Worm (Caenorhabditis elegans) whole organism, late embryonic: Measurements from ENCODE around the gene klp-6.

Source experiments
- C08G9.2 ChIP-seq: sonication (generic microtip); optimal IDR thresholded peaks from 2 replicates; lab custom pipeline; 2016; ENCODE audit warnings: mild to moderate bottlenecking, missing genetic modification characterization, moderate library complexity, missing compliant biosample characterization
- C38D4.7 ChIP-seq: fragments of 200-800 bp; sonication (Bioruptor generic); optimal IDR thresholded peaks from 2 replicates; lab custom pipeline; 2018; ENCODE audit warnings: mild to moderate bottlenecking, missing genetic modification characterization, moderate library complexity, missing compliant biosample characterization
- F13H6.1 ChIP-seq: sonication (generic microtip); optimal IDR thresholded peaks from 2 replicates; lab custom pipeline; 2016; ENCODE audit warnings: missing genetic modification characterization, missing compliant biosample characterization
- K02D7.2 ChIP-seq: sonication (generic microtip); optimal IDR thresholded peaks from 2 replicates; lab custom pipeline; 2017; ENCODE audit warnings: mild to moderate bottlenecking, missing genetic modification characterization, missing compliant biosample characterization
- K09A11.1 ChIP-seq: sonication (generic microtip); optimal IDR thresholded peaks from 2 replicates; lab custom pipeline; 2017; ENCODE audit warnings: antibody characterized with exemption, mild to moderate bottlenecking, missing genetic modification characterization, missing compliant biosample characterization; ENCODE audit not compliant: insufficient read depth
- T23F11.4 ChIP-seq: fragments of 200-800 bp; sonication (Bioruptor generic); optimal IDR thresholded peaks from 2 replicates; lab custom pipeline; 2018; ENCODE audit warnings: mild to moderate bottlenecking, missing genetic modification characterization, missing compliant biosample characterization
- Y22D7AL.16 ChIP-seq: sonication (generic microtip); optimal IDR thresholded peaks from 2 replicates; lab custom pipeline; 2016; ENCODE audit warnings: missing genetic modification characterization, missing compliant biosample characterization
- ahr-1 ChIP-seq: sonication (generic microtip); optimal IDR thresholded peaks from 2 replicates; lab custom pipeline; 2016; ENCODE audit warnings: missing genetic modification characterization, missing compliant biosample characterization
- ama-1 ChIP-seq: fragments of 150-350 bp; optimal IDR thresholded peaks from 2 replicates; lab custom pipeline; 2014
- ceh-14 ChIP-seq: sonication (generic microtip); optimal IDR thresholded peaks from 2 replicates; lab custom pipeline; 2016; ENCODE audit warnings: missing genotype, missing genetic modification characterization, missing compliant biosample characterization
- ceh-19 ChIP-seq: fragments of 200-800 bp; sonication (Bioruptor generic); optimal IDR thresholded peaks from 2 replicates; lab custom pipeline; 2018; ENCODE audit warnings: mild to moderate bottlenecking, missing genetic modification characterization, missing compliant biosample characterization
- ceh-2 ChIP-seq: sonication (generic microtip); optimal IDR thresholded peaks from 2 replicates; lab custom pipeline; 2016; ENCODE audit warnings: missing genotype, missing genetic modification characterization, missing compliant biosample characterization
- ceh-30 ChIP-seq: fragments of 150-350 bp; optimal IDR thresholded peaks from 2 replicates; lab custom pipeline; 2014; ENCODE audit warnings: missing biosample characterization, missing genetic modification characterization
- ceh-34 ChIP-seq: sonication (generic microtip); optimal IDR thresholded peaks from 2 replicates; lab custom pipeline; 2016; ENCODE audit warnings: mild to moderate bottlenecking, missing genetic modification characterization, missing compliant biosample characterization
- ceh-45 ChIP-seq: fragments of 200-800 bp; sonication (Bioruptor generic); IDR thresholded peaks from 2 replicates; pipeline ENCODE4 v1.3.6; 2022; ENCODE audit warnings: missing genetic modification reagents, missing genetic modification characterization, missing compliant biosample characterization
- ceh-48 ChIP-seq: sonication (generic microtip); optimal IDR thresholded peaks from 2 replicates; lab custom pipeline; 2016; ENCODE audit warnings: missing genetic modification characterization, inconsistent platforms, missing compliant biosample characterization
- ceh-9 ChIP-seq: sonication (generic microtip); optimal IDR thresholded peaks from 2 replicates; lab custom pipeline; 2016; ENCODE audit warnings: mild to moderate bottlenecking, missing genetic modification characterization, inconsistent platforms, missing compliant biosample characterization
- che-1 ChIP-seq: sonication (generic microtip); optimal IDR thresholded peaks from 2 replicates; lab custom pipeline; 2016; ENCODE audit warnings: mild to moderate bottlenecking, missing genetic modification characterization, missing compliant biosample characterization
- dmd-4 ChIP-seq: sonication (generic microtip); optimal IDR thresholded peaks from 2 replicates; lab custom pipeline; 2016; ENCODE audit warnings: borderline replicate concordance, missing genetic modification characterization, missing compliant biosample characterization
- elt-2 ChIP-seq: sonication (generic microtip); optimal IDR thresholded peaks from 2 replicates; lab custom pipeline; 2016; ENCODE audit warnings: missing genetic modification reagents, missing genetic modification characterization, missing compliant biosample characterization
- elt-4 ChIP-seq: sonication (generic microtip); optimal IDR thresholded peaks from 2 replicates; lab custom pipeline; 2016; ENCODE audit warnings: missing genetic modification characterization, missing compliant biosample characterization
- eyg-1 ChIP-seq: sonication (generic microtip); optimal IDR thresholded peaks from 2 replicates; lab custom pipeline; 2016; ENCODE audit warnings: missing genotype, missing genetic modification characterization, missing compliant biosample characterization
- fax-1 ChIP-seq: sonication (generic microtip); optimal IDR thresholded peaks from 2 replicates; lab custom pipeline; 2016; ENCODE audit warnings: missing genotype, missing genetic modification characterization, missing compliant biosample characterization
- fkh-6 ChIP-seq: sonication (generic microtip); optimal IDR thresholded peaks from 2 replicates; lab custom pipeline; 2016; ENCODE audit warnings: missing genetic modification characterization, missing compliant biosample characterization
- hlh-13 ChIP-seq: fragments of 200-800 bp; sonication (Bioruptor generic); optimal IDR thresholded peaks from 2 replicates; lab custom pipeline; 2018; ENCODE audit warnings: mild to moderate bottlenecking, missing genetic modification characterization, missing compliant biosample characterization
- hlh-15 ChIP-seq: sonication (generic microtip); optimal IDR thresholded peaks from 2 replicates; lab custom pipeline; 2016; ENCODE audit warnings: missing genetic modification characterization, missing compliant biosample characterization
- hlh-8 ChIP-seq: sonication (generic microtip); optimal IDR thresholded peaks from 2 replicates; lab custom pipeline; 2016; ENCODE audit warnings: missing genotype, missing genetic modification characterization, missing compliant biosample characterization
- lim-6 ChIP-seq: sonication (generic microtip); optimal IDR thresholded peaks from 2 replicates; lab custom pipeline; 2016; ENCODE audit warnings: missing genetic modification characterization, missing compliant biosample characterization
- nhr-232 ChIP-seq: sonication (generic microtip); optimal IDR thresholded peaks from 2 replicates; lab custom pipeline; 2016; ENCODE audit warnings: missing genetic modification characterization, missing compliant biosample characterization
- npax-4 ChIP-seq: sonication (generic microtip); optimal IDR thresholded peaks from 2 replicates; lab custom pipeline; 2016; ENCODE audit warnings: missing genetic modification characterization, missing compliant biosample characterization
- pat-9 ChIP-seq: fragments of 200-800 bp; sonication (Bioruptor generic); optimal IDR thresholded peaks from 2 replicates; lab custom pipeline; 2018; ENCODE audit warnings: mild to moderate bottlenecking, missing genetic modification characterization, moderate library complexity, missing compliant biosample characterization
- pha-2 ChIP-seq: sonication (generic microtip); optimal IDR thresholded peaks from 2 replicates; lab custom pipeline; 2017; ENCODE audit warnings: mild to moderate bottlenecking, missing genetic modification characterization, missing compliant biosample characterization
- pqm-1 ChIP-seq: sonication (generic microtip); optimal IDR thresholded peaks from 2 replicates; lab custom pipeline; 2016; ENCODE audit warnings: missing genetic modification characterization, missing compliant biosample characterization
- pros-1 ChIP-seq: fragments of 150-350 bp; optimal IDR thresholded peaks from 2 replicates; lab custom pipeline; 2014; ENCODE audit warnings: missing biosample characterization, missing genetic modification reagents, missing genetic modification characterization
- sox-4 ChIP-seq: sonication (generic microtip); optimal IDR thresholded peaks from 2 replicates; lab custom pipeline; 2017; ENCODE audit warnings: mild to moderate bottlenecking, missing genetic modification characterization, inconsistent platforms, missing compliant biosample characterization
- tbx-2 ChIP-seq: sonication (generic microtip); optimal IDR thresholded peaks from 2 replicates; lab custom pipeline; 2016; ENCODE audit warnings: missing genetic modification characterization, missing compliant biosample characterization
- ttx-3 ChIP-seq: sonication (generic microtip); optimal IDR thresholded peaks from 2 replicates; lab custom pipeline; 2016; ENCODE audit warnings: missing genetic modification reagents, missing genetic modification characterization, missing compliant biosample characterization
- unc-3 ChIP-seq, 2 experiments: fragments of 200-800 bp in 1 of 2; sonication (Bioruptor generic) in 1 of 2; sonication (generic microtip) in 1 of 2; conservative IDR thresholded peaks in 1 of 2; optimal IDR thresholded peaks in 1 of 2; 2 replicates each; pipeline versions ENCODE4 v1.3.6 to Lab custom; 2016 to 2022; ENCODE audit warnings: missing compliant biosample characterization in 2 of 2, missing genetic modification characterization in 2 of 2, missing genetic modification reagents in 1 of 2
- unc-42 ChIP-seq: sonication (generic microtip); optimal IDR thresholded peaks from 2 replicates; lab custom pipeline; 2016; ENCODE audit warnings: missing genotype, missing genetic modification characterization, missing compliant biosample characterization
- unc-86 ChIP-seq: sonication (generic microtip); optimal IDR thresholded peaks from 2 replicates; lab custom pipeline; 2016; ENCODE audit warnings: missing genetic modification characterization, missing compliant biosample characterization
- zip-5 ChIP-seq: sonication (generic microtip); optimal IDR thresholded peaks from 2 replicates; lab custom pipeline; 2016; ENCODE audit warnings: missing genetic modification characterization, missing compliant biosample characterization

The klp-6 gene

ce11 chrIII:5024393-5024964 is 6.2 kb upstream of the klp-6 start, which contains the start of gene pcf-11 (continued):
- TF ChIP-seq pha-2 (tag; lab: Kevin White, UChicago), result no peak
- TF ChIP-seq K02D7.2 (tag; lab: Kevin White, UChicago), result no peak
- no peak for TF ChIP-seq ceh-30
- peak; percentile 27 for TF ChIP-seq unc-42 (tag; lab: Kevin White, UChicago)
- TF ChIP-seq sox-4, result no peak
- no peak for TF ChIP-seq ceh-9
- TF ChIP-seq unc-86 (tag; lab: Kevin White, UChicago), result peak; percentile 7
- no peak for TF ChIP-seq ama-1 (lab: Kevin White, UChicago)
- no peak for TF ChIP-seq T23F11.4 (GFP tag; lab: Kevin White, UChicago)
- no peak for TF ChIP-seq ahr-1 (tag; lab: Kevin White, UChicago)
- no peak for TF ChIP-seq pat-9
- TF ChIP-seq ceh-45, result no peak
- TF ChIP-seq unc-3 (GFP tag; conservative IDR thresholded peaks at IDR 0.05; lab: Robert Waterston, UW), result no peak
- TF ChIP-seq unc-3 (tag; optimal IDR thresholded peaks at IDR 0.05; lab: Kevin White, UChicago), result no peak
- no peak for TF ChIP-seq eyg-1 (tag; lab: Kevin White, UChicago)
- peak; percentile 83 for TF ChIP-seq ceh-48 (tag; lab: Kevin White, UChicago)
- no peak for TF ChIP-seq zip-5 (tag; lab: Kevin White, UChicago)
- TF ChIP-seq elt-2 (tag; lab: Kevin White, UChicago), result no peak
- no peak for TF ChIP-seq che-1 (tag; lab: Kevin White, UChicago)
- TF ChIP-seq fax-1 (tag; lab: Kevin White, UChicago), result no peak
- TF ChIP-seq tbx-2 (tag; lab: Kevin White, UChicago), result peak; percentile 17

- TF ChIP-seq ama-1 (lab: Kevin White, UChicago), result peak; percentile 34
- TF ChIP-seq fkh-6 (tag; lab: Kevin White, UChicago), result no peak
These were observed 5.5 kb upstream of the klp-6 start for ce11 chrIII:5025136-5025629.

- no peak for TF ChIP-seq ceh-14 (tag; lab: Kevin White, UChicago)
These were observed 4.4 kb upstream of the klp-6 start for ce11 chrIII:5026366-5026765.

ce11 chrIII:5027219-5027618 is 3.5 kb upstream of the klp-6 start:
- no peak for TF ChIP-seq hlh-13 (GFP tag; lab: Kevin White, UChicago)
- TF ChIP-seq, all 69 proteins: peak for 0

ce11 chrIII:5031375-5031836 is 677 bp downstream of the klp-6 start:
- peak; percentile 86 for TF ChIP-seq C08G9.2 (tag; lab: Kevin White, UChicago)
- peak; percentile 85 for TF ChIP-seq F13H6.1
- peak; percentile 95 for TF ChIP-seq elt-2 (tag; lab: Kevin White, UChicago)
- peak; percentile 78 for TF ChIP-seq hlh-13 (GFP tag; lab: Kevin White, UChicago)
- peak; percentile 39 for TF ChIP-seq K09A11.1 (tag; lab: Kevin White, UChicago)
- peak; percentile 90 for TF ChIP-seq ceh-19 (GFP tag; lab: Kevin White, UChicago)
- TF ChIP-seq unc-3 (GFP tag; conservative IDR thresholded peaks at IDR 0.05; lab: Robert Waterston, UW), result peak; percentile 67
- peak; percentile 91 for TF ChIP-seq unc-3 (tag; optimal IDR thresholded peaks at IDR 0.05; lab: Kevin White, UChicago)
- peak; percentile 72 for TF ChIP-seq ceh-2 (tag; lab: Kevin White, UChicago)
- TF ChIP-seq K02D7.2 (tag; lab: Kevin White, UChicago), result peak; percentile 86
- peak; percentile 52 for TF ChIP-seq hlh-8
- peak; percentile 45 for TF ChIP-seq lim-6 (tag; lab: Kevin White, UChicago)
- peak; percentile 81 for TF ChIP-seq ttx-3 (tag; lab: Kevin White, UChicago)
- peak; percentile 39 for TF ChIP-seq ceh-9
- peak; percentile 80 for TF ChIP-seq eyg-1 (tag; lab: Kevin White, UChicago)
- peak; percentile 81 for TF ChIP-seq nhr-232 (tag; lab: Kevin White, UChicago)
- TF ChIP-seq ceh-34 (tag; lab: Kevin White, UChicago), result peak; percentile 96
- TF ChIP-seq sox-4, result peak; percentile 75
- peak; percentile 60 for TF ChIP-seq pqm-1 (tag; lab: Kevin White, UChicago)
- peak; percentile 92 for TF ChIP-seq dmd-4
- peak; percentile 69 for TF ChIP-seq unc-42 (tag; lab: Kevin White, UChicago)
- peak; percentile 67 for TF ChIP-seq ceh-48 (tag; lab: Kevin White, UChicago)
- TF ChIP-seq ceh-14 (tag; lab: Kevin White, UChicago), result peak; percentile 83
- TF ChIP-seq fax-1 (tag; lab: Kevin White, UChicago), result peak; percentile 81
- peak; percentile 57 for TF ChIP-seq npax-4 (tag; lab: Kevin White, UChicago)
- peak; percentile 24 for TF ChIP-seq pros-1
- TF ChIP-seq elt-4, result peak; percentile 76
- TF ChIP-seq T23F11.4 (GFP tag; lab: Kevin White, UChicago), result peak; percentile 93
- TF ChIP-seq Y22D7AL.16 (tag; lab: Kevin White, UChicago), result peak; percentile 38
- peak; percentile 78 for TF ChIP-seq C38D4.7 (GFP tag; lab: Kevin White, UChicago)
- TF ChIP-seq hlh-15 (tag; lab: Kevin White, UChicago), result peak; percentile 54
